Worm (Caenorhabditis elegans): ENCODE data around the gene C54F6.6.

C54F6.6 gene

DNA sequence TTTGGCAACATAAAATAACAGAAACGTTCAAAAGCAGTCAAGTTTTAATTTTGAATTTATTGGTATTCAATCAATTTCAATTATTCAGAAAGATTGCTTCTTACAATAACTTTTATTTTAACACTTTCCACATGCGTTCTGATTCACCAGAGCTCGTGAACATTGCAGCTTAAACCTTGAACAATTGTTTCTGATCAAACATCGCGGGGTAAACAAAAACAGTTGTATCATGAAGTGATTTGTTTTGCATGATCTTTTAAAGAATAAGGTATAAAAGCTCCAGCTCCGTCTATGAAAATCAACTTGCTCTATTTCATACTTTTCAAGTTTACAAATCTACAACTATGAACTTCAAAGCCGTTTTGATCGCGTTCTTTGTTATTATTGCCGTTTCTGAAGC is at the start of gene C54F6.6:
C54F6.6 (plus strand) TSS at position 301 of the 400 bp plus-strand sequence.
- TF ChIP-seq C16A3.4 (tag; optimal IDR thresholded peaks at IDR 0.05) (no peak), snpc-4 (tag; optimal IDR thresholded peaks at IDR 0.05) (no peak), unc-30 (tag; optimal IDR thresholded peaks at IDR 0.05) (no peak), hlh-4 (tag; optimal IDR thresholded peaks at IDR 0.05) (no peak), ceh-8 (GFP tag; optimal IDR thresholded peaks at IDR 0.05) (no peak), elt-2 (tag; optimal IDR thresholded peaks at IDR 0.05) (no peak), blmp-1 (tag; optimal IDR thresholded peaks at IDR 0.05) (no peak), jun-1 (tag; optimal IDR thresholded peaks at IDR 0.05) (no peak), ztf-11 (tag; optimal IDR thresholded peaks at IDR 0.05) (no peak)

DNA sequence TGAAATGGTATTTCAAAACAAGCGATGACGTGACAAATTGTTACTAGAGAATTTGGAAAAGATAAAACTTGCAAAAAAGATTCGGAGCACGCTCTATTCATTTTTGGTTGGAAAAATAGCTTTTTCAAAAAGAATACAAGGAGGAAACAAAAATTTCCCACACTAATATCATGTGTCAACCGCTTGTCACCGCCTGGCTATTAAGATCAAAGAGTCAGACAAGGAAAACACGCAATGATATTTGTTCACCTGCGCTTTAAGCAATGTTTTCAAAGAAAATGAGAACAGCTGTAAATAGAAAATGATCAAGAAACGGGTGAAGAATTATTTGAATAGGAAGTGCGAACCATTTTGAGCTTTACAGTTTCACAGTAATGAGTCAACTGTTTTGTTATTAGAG is 46.7 kb upstream of the C54F6.6 start, which contains the start of gene srh-125:
srh-125 (minus strand) TSS at position 101 of the 400 bp plus-strand sequence.
- TF ChIP-seq hlh-4 (tag; optimal IDR thresholded peaks at IDR 0.05) = peak; percentile 63
- TF ChIP-seq fkh-8 (tag; optimal IDR thresholded peaks at IDR 0.05) = peak; percentile 15
- no peak for TF ChIP-seq unc-86 (tag; optimal IDR thresholded peaks at IDR 0.05)

DNA sequence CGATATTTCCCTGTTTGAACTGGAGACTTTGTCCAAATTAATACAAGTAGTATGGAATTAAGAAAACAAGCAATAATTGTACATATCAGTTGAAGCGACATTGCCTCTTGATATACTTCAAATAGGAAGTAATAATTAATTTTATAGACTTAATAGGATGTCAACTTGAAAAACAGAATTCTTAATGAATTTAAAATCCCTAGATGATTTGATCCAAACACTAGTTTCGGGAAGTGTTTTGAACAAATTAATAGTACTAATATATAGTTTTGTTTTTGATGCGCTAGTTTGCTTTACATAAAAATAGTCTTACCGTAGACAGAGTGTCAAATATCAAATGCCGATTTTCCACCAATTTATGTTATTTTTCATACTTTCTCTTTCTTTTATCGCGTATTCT is 45.1 kb upstream of the C54F6.6 start, which contains the start of gene str-190:
str-190 (minus strand) TSS at position 101 of the 400 bp plus-strand sequence.
- TF ChIP-seq ets-5 (GFP tag; IDR thresholded peaks at IDR 0.05) (no peak), unc-62 (GFP tag; optimal IDR thresholded peaks at IDR 0.05) (no peak), pqm-1 (tag; optimal IDR thresholded peaks at IDR 0.05) (no peak), lin-14 (GFP tag; optimal IDR thresholded peaks at IDR 0.05) (no peak), snpc-4 (tag; optimal IDR thresholded peaks at IDR 0.05) (no peak), lin-39 (tag; optimal IDR thresholded peaks at IDR 0.05) (no peak), efl-1 (optimal IDR thresholded peaks at IDR 0.05) (no peak), efl-1 (GFP tag; optimal IDR thresholded peaks at IDR 0.05 in 1 of 2) (no peak), isw-1 (GFP tag; IDR thresholded peaks at IDR 0.05) (no peak), ceh-82 (tag; optimal IDR thresholded peaks at IDR 0.05) (no peak), lin-13 (GFP tag; optimal IDR thresholded peaks at IDR 0.05) (no peak), tlp-1 (tag; optimal IDR thresholded peaks at IDR 0.05) (no peak), nhr-20 (tag; optimal IDR thresholded peaks at IDR 0.05) (no peak), fkh-4 (tag; optimal IDR thresholded peaks at IDR 0.05; ENCODE audit: borderline replicate concordance) (no peak), C34B4.2 (tag; optimal IDR thresholded peaks at IDR 0.05) (no peak), xbp-1 (tag; optimal IDR thresholded peaks at IDR 0.05) (no peak), ceh-8 (GFP tag; optimal IDR thresholded peaks at IDR 0.05) (no peak), vab-15 (tag; optimal IDR thresholded peaks at IDR 0.05) (no peak)

DNA sequence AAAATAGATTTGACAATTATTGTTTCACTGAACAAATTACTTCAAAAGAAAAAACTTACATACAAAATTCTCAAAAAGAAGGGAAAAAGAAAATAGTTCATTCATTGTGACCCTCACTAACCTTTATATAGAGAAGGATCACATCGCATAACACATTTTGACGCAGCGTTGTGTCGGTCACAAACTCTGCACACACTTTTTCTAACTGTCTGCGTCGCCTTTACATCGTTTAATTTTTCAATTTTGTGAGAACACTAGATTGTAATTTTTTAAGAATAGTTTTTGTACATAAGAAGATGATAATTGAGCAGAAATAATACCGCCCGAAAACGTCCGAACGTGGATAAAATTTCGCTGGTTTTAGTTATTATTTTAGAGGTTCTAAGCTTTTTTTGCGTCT is 42.5 kb upstream of the C54F6.6 start, which contains the start of gene C18B10.6:
C18B10.6 (minus strand) TSS at position 101 of the 400 bp plus-strand sequence.
- TF ChIP-seq efl-1 (optimal IDR thresholded peaks at IDR 0.05) (no peak), efl-1 (GFP tag; optimal IDR thresholded peaks at IDR 0.05 in 1 of 2) (peak in 1 of 2 experiments; percentile 57), nhr-28 (tag; optimal IDR thresholded peaks at IDR 0.05) (no peak), ceh-90 (tag; optimal IDR thresholded peaks at IDR 0.05) (no peak), nhr-19 (GFP tag; conservative IDR thresholded peaks at IDR 0.05) (no peak)

DNA sequence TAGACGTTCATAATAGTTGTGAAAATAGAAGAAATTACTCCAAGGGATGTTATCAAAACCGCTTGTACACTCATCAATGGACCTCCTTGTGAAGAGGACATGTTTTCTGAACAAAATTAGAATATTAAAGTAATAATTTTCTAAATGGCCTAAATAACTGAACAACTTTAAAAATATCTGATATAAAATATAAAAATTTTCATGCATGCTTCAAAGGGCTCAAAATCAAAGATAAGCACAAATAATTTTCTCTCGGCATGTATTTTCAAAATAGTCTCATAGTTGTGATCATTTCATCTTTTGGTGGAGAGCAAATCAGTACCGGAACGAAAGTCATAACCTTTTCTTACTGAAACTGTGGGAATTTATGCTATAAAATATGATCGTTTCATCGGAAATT is 38.5 kb upstream of the C54F6.6 start, which contains the start of gene srbc-8:
srbc-8 (minus strand) TSS at position 101 of the 400 bp plus-strand sequence.
- TF ChIP-seq ztf-4 (tag; optimal IDR thresholded peaks at IDR 0.05) (no peak), efl-1 (optimal IDR thresholded peaks at IDR 0.05) (no peak), efl-1 (GFP tag; optimal IDR thresholded peaks at IDR 0.05 in 1 of 2) (peak in 1 of 2 experiments; percentile 22), vab-15 (tag; optimal IDR thresholded peaks at IDR 0.05) (no peak), dpl-1 (GFP tag; optimal IDR thresholded peaks at IDR 0.05) (no peak)

DNA sequence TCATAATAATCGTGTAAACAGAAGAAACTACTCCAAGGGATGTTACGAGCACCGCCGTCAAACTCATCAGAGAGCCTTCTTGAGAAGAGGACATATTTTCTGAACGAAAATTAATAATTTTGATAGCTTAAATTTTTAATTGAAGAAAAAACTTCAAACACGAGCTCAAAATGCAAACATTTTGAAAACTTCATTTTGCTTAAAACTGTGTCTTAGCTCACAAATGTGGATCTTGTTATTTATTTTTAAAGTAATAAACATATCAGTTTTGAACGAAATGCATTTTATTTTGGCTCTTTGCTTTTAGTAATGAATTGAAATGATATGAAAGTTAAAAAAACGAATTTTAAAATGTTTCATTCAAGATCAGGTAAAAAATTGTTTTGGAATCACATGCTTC is 36.0 kb upstream of the C54F6.6 start, which contains the start of gene srbc-7:
srbc-7 (minus strand) TSS at position 101 of the 400 bp plus-strand sequence.
- no peak for TF ChIP-seq hlh-4 (tag; optimal IDR thresholded peaks at IDR 0.05)
- no peak for TF ChIP-seq mep-1 (tag; optimal IDR thresholded peaks at IDR 0.05)
- no peak for TF ChIP-seq tlp-1 (tag; optimal IDR thresholded peaks at IDR 0.05)
- no peak for TF ChIP-seq lin-39 (tag; optimal IDR thresholded peaks at IDR 0.05)
- TF ChIP-seq mef-2 (tag; optimal IDR thresholded peaks at IDR 0.05) = no peak
- no peak for TF ChIP-seq isw-1 (GFP tag; IDR thresholded peaks at IDR 0.05)
- no peak for TF ChIP-seq ces-1 (GFP tag; optimal IDR thresholded peaks at IDR 0.05)
- no peak for TF ChIP-seq ceh-88 (GFP tag; IDR thresholded peaks at IDR 0.05)
- TF ChIP-seq unc-30 (tag; optimal IDR thresholded peaks at IDR 0.05) = no peak
- no peak for TF ChIP-seq nhr-71 (tag; optimal IDR thresholded peaks at IDR 0.05)
- no peak for TF ChIP-seq ama-1 (optimal IDR thresholded peaks at IDR 0.05)
- no peak for TF ChIP-seq nhr-77 (tag; optimal IDR thresholded peaks at IDR 0.05)
- TF ChIP-seq elt-2 (tag; optimal IDR thresholded peaks at IDR 0.05) = no peak
- TF ChIP-seq unc-62 (GFP tag; optimal IDR thresholded peaks at IDR 0.05) = no peak
- no peak for TF ChIP-seq C04F5.9 (tag; optimal IDR thresholded peaks at IDR 0.05)
- TF ChIP-seq snpc-4 (tag; optimal IDR thresholded peaks at IDR 0.05) = no peak
